Fruit fly (Drosophila melanogaster) whole organism, embryonic: ENCODE measurements around the gene EndoGI.

Experiments
- CG2116 ChIP-seq: fragments of 200-800 bp; sonication (Bioruptor generic); optimal IDR thresholded peaks from 3 replicates; lab custom pipeline; 2018; ENCODE audit warnings: missing biosample characterization, mild to moderate bottlenecking, missing genetic modification characterization
- CG9437 ChIP-seq: fragments of 200-800 bp; sonication (Bioruptor generic); optimal IDR thresholded peaks from 2 replicates; lab custom pipeline; 2018; ENCODE audit warnings: missing biosample characterization, mild to moderate bottlenecking, missing genetic modification characterization
- CoRest ChIP-seq: fragments of 200-800 bp; sonication (Bioruptor generic); optimal IDR thresholded peaks from 3 replicates; lab custom pipeline; 2018; ENCODE audit warnings: missing biosample characterization, mild to moderate bottlenecking, missing genetic modification characterization, moderate library complexity
- CrebB ChIP-seq: fragments of 200-800 bp; sonication (Bioruptor generic); optimal IDR thresholded peaks from 3 replicates; lab custom pipeline; 2018; ENCODE audit warnings: missing biosample characterization, mild to moderate bottlenecking, missing genetic modification characterization
- Sry-δ ChIP-seq: fragments of 200-800 bp; sonication (Bioruptor generic); optimal IDR thresholded peaks from 2 replicates; lab custom pipeline; 2016; ENCODE audit warnings: missing biosample characterization, missing genetic modification characterization
- sens ChIP-seq: fragments of 200-800 bp; sonication (Bioruptor generic); peaks from one replicate; lab custom pipeline; 2016; ENCODE audit warnings: missing biosample characterization, missing genetic modification characterization
- sna ChIP-seq: fragments of 200-800 bp; sonication (Bioruptor generic); IDR thresholded peaks from 2 replicates; pipeline ENCODE4 v1.3.6; 2022; ENCODE audit warnings: missing biosample characterization, missing genetic modification characterization; ENCODE audit not compliant: partially characterized antibody

- no peak for TF ChIP-seq CrebB (tag; lab: Kevin White, UChicago)
- no peak for TF ChIP-seq sna (GFP tag; lab: Robert Waterston, UW)
- TF ChIP-seq CG2116: no peak
- TF ChIP-seq CoRest: no peak
- TF ChIP-seq CG9437 (GFP tag; lab: Kevin White, UChicago): no peak
- TF ChIP-seq sens (GFP tag; lab: Kevin White, UChicago): no peak
- TF ChIP-seq Sry-δ (GFP tag; lab: Kevin White, UChicago): no peak
These were observed 25.4 kb downstream of the EndoGI start for dm6 chr2L:16282856-16283255.
